Worm (Caenorhabditis elegans) whole organism, young adult: ENCODE data around the gene mrps-18B.

ENCODE experiments used
- F10E7.11 ChIP-seq: sonication (generic microtip); optimal IDR thresholded peaks from 2 replicates; lab custom pipeline; 2017; ENCODE audit warnings: mild to moderate bottlenecking, missing genetic modification characterization, moderate library complexity, missing compliant biosample characterization
- T26A5.8 ChIP-seq: sonication (generic microtip); optimal IDR thresholded peaks from 2 replicates; lab custom pipeline; 2016; ENCODE audit warnings: missing genetic modification characterization, missing compliant biosample characterization
- Y79H2A.3 ChIP-seq: fragments of 200-800 bp; sonication (Bioruptor generic); conservative IDR thresholded peaks from 2 replicates; pipeline ENCODE4 v1.3.6; 2022; ENCODE audit warnings: missing genetic modification reagents, missing genetic modification characterization, missing compliant biosample characterization
- ama-1 ChIP-seq, 3 experiments: fragments of 150-350 bp in 1 of 3; sonication (generic microtip) in 2 of 3; optimal IDR thresholded peaks; 2 replicates each; lab custom pipeline; 2014 to 2018; ENCODE audit warnings: missing biosample characterization in 2 of 3, missing genetic modification characterization in 2 of 3, missing genetic modification reagents in 2 of 3
- mel-28 ChIP-seq: sonication (generic microtip); optimal IDR thresholded peaks from 2 replicates; lab custom pipeline; 2016; ENCODE audit warnings: borderline replicate concordance, mild to moderate bottlenecking, missing genetic modification characterization, missing compliant biosample characterization
- nhr-90 ChIP-seq: sonication (generic microtip); optimal IDR thresholded peaks from 2 replicates; lab custom pipeline; 2016; ENCODE audit warnings: missing genotype, mild to moderate bottlenecking, missing genetic modification characterization, missing compliant biosample characterization
- rpc-1 ChIP-seq, 2 experiments: fragments of 150-350 bp in 1 of 2; sonication (generic microtip) in 1 of 2; optimal IDR thresholded peaks; 2 replicates each; lab custom pipeline; 2014 to 2018; ENCODE audit warnings: missing biosample characterization in 1 of 2, missing genetic modification characterization in 1 of 2, missing genetic modification reagents in 1 of 2, missing genotype in 1 of 2
- snpc-1.1 ChIP-seq: sonication (generic microtip); optimal IDR thresholded peaks from 2 replicates; lab custom pipeline; 2017; ENCODE audit warnings: missing genetic modification characterization, mild to moderate bottlenecking, missing compliant biosample characterization, antibody characterized with exemption, moderate library complexity, missing genotype, missing genetic modification reagents; ENCODE audit not compliant: insufficient read depth
- snpc-4 ChIP-seq, 5 experiments: fragments of 150-350 bp in 1 of 5; sonication (generic microtip) in 4 of 5; optimal IDR thresholded peaks; 2 replicates each; lab custom pipeline; 2014 to 2018; ENCODE audit warnings: missing genetic modification characterization in 5 of 5, missing biosample characterization in 3 of 5, antibody characterized with exemption in 2 of 5, mild to moderate bottlenecking in 2 of 5, missing compliant biosample characterization in 2 of 5, missing genotype in 2 of 5, moderate library complexity in 2 of 5, missing genetic modification reagents in 1 of 5
- unc-62 ChIP-seq: fragments of 150-350 bp; optimal IDR thresholded peaks from 2 replicates; lab custom pipeline; 2014; ENCODE audit warnings: missing biosample characterization, missing genetic modification reagents, missing genetic modification characterization

DNA sequence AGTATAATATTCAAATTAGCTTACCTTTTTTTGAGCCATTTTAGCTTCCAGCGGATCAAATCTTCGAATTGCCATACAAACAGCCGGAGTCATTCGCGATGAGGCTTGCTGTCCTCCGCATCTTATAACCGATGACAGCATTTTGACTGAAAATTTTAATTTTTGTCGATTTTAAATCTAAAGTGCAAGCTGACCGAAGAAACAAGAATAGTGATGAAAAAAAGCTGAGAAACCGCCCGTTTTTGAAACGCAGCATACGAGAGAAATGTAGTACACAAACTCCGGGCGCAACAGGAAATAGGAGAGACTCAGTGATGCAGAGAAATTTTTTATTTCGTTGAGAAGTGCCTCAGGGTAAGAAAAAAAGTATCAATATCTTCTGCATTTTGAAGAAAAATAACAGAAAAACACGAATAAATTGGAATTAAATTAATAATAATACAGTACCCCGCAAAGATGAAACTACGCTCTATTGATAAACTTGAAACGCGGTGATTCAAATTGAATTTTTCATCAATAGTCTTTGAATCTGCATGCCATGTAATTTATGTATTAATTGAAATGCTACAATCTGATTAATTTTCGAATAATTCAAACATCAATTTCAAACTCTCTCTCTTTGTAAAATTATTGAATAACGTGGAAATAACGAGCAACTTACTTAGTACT, 42.2 kb upstream of the mrps-18B start:
- TF ChIP-seq snpc-4 (GFP tag; optimal IDR thresholded peaks at IDR 0.05; lab: Kevin White, UChicago) = no peak
- TF ChIP-seq snpc-4 (tag; optimal IDR thresholded peaks at IDR 0.05; lab: Kevin White, UChicago) = no peak
- no peak for TF ChIP-seq rpc-1 (optimal IDR thresholded peaks at IDR 0.05; lab: Kevin White, UChicago)
- no peak for TF ChIP-seq rpc-1 (tag; optimal IDR thresholded peaks at IDR 0.05; lab: Kevin White, UChicago)
- peak; percentile 61 for TF ChIP-seq ama-1 (optimal IDR thresholded peaks at IDR 0.05; lab: Kevin White, UChicago)
- TF ChIP-seq ama-1 (GFP tag; optimal IDR thresholded peaks at IDR 0.05; lab: Kevin White, UChicago) = no peak
- no peak for TF ChIP-seq F10E7.11 (tag; lab: Kevin White, UChicago)
- TF ChIP-seq T26A5.8 (tag; lab: Kevin White, UChicago) = no peak
- no peak for TF ChIP-seq nhr-90 (tag; lab: Kevin White, UChicago)
- TF ChIP-seq unc-62 (GFP tag; lab: Kevin White, UChicago) = no peak
- no peak for TF ChIP-seq mel-28 (tag; lab: Kevin White, UChicago)
- no peak for TF ChIP-seq snpc-1.1
- TF ChIP-seq Y79H2A.3 = no peak
